Worm (Caenorhabditis elegans) whole organism, L3 larva: Measurements from ENCODE around the gene F38H4.5.

Source experiments
- aly-2 ChIP-seq: fragments of 150-350 bp; optimal IDR thresholded peaks from 2 replicates; lab custom pipeline; 2014; ENCODE audit warnings: missing biosample characterization, missing genetic modification characterization
- fkh-2 ChIP-seq: fragments of 150-350 bp; optimal IDR thresholded peaks from 2 replicates; lab custom pipeline; 2014; ENCODE audit warnings: missing biosample characterization, missing genetic modification reagents, missing genetic modification characterization
- nhr-77 ChIP-seq: fragments of 150-350 bp; optimal IDR thresholded peaks from 2 replicates; lab custom pipeline; 2014; ENCODE audit warnings: missing biosample characterization, missing genetic modification characterization
- skn-1 ChIP-seq: fragments of 150-350 bp; optimal IDR thresholded peaks from 2 replicates; lab custom pipeline; 2014; ENCODE audit warnings: missing biosample characterization, missing genetic modification characterization

DNA sequence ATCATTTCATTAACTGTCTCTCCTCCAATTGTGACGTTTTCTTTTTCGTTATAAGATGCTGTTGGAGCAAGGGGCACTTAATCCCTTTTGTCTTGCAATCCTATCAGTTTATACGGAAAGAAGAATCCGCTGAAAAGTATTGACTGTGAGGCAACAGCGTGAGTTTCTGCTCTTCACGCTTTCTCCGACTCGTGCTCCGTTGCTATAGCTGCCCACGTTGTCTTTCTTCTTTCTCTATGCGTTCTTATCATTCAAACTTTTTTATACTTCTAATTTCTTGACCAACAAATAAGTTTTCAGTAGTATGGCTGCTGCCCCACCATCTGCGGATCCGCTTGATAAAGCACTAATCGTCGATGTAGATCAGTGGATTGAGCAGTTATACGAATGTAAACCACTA, 6.2 kb downstream of the F38H4.5 start, which contains the start of gene let-92:
- TF ChIP-seq skn-1 (no peak), aly-2 (no peak), fkh-2 (tag; lab: Kevin White, UChicago) (no peak), nhr-77 (tag; lab: Kevin White, UChicago) (no peak)
